Fruit fly (Drosophila melanogaster) whole organism, wandering third instar larva: ENCODE data around the gene CG2964.
A peak's percentile ranks its signal among the peaks of the same experiment; 100 is the strongest.

Experiments
- CG32264 ChIP-seq: fragments of 200-800 bp; sonication (Bioruptor generic); optimal IDR thresholded peaks from 2 replicates; lab custom pipeline; 2016; ENCODE audit warnings: missing biosample characterization, missing genetic modification characterization
- CG9705 ChIP-seq: fragments of 200-800 bp; sonication (Bioruptor generic); optimal IDR thresholded peaks from 2 replicates; lab custom pipeline; 2018; ENCODE audit warnings: missing biosample characterization, mild to moderate bottlenecking, missing genetic modification characterization
- CrebA ChIP-seq: fragments of 200-800 bp; sonication (Bioruptor generic); optimal IDR thresholded peaks from 2 replicates; lab custom pipeline; 2016; ENCODE audit warnings: missing biosample characterization, mild to moderate bottlenecking, missing genetic modification characterization, borderline replicate concordance
- Dfd ChIP-seq: fragments of >200 bp; optimal IDR thresholded peaks from 2 replicates; lab custom pipeline; 2017; ENCODE audit warnings: missing biosample characterization, missing genetic modification characterization
- Dif ChIP-seq: fragments of 200-275, 200-300 bp; sonication (Bioruptor generic); optimal IDR thresholded peaks from 2 replicates; lab custom pipeline; 2018; ENCODE audit warnings: missing biosample characterization, missing genetic modification characterization; ENCODE audit not compliant: partially characterized antibody
- GATAd ChIP-seq: sonication (Bioruptor generic); optimal IDR thresholded peaks from 2 replicates; lab custom pipeline; 2016; ENCODE audit warnings: missing biosample characterization, missing genetic modification characterization
- Hnf4 ChIP-seq: fragments of 200-800 bp; sonication (Bioruptor generic); optimal IDR thresholded peaks from 2 replicates; lab custom pipeline; 2016; ENCODE audit warnings: missing biosample characterization, mild to moderate bottlenecking, missing genetic modification characterization
- Hr78 ChIP-seq: fragments of >200 bp; optimal IDR thresholded peaks from 2 replicates; lab custom pipeline; 2017; ENCODE audit warnings: missing biosample characterization, missing genetic modification characterization
- Jra ChIP-seq: sonication (Bioruptor generic); optimal IDR thresholded peaks from 2 replicates; lab custom pipeline; 2016; ENCODE audit warnings: missing biosample characterization, missing genetic modification characterization
- Mio ChIP-seq: sonication (Bioruptor generic); optimal IDR thresholded peaks from 2 replicates; lab custom pipeline; 2016; ENCODE audit warnings: missing biosample characterization, missing genetic modification characterization
- Myc ChIP-seq: fragments of >200 bp; optimal IDR thresholded peaks from 2 replicates; lab custom pipeline; 2017
- N ChIP-seq: fragments of >200 bp; optimal IDR thresholded peaks from 2 replicates; lab custom pipeline; 2018; ENCODE audit warnings: missing biosample characterization, missing external identifiers, missing genetic modification characterization
- OdsH ChIP-seq: fragments of 200-800 bp; sonication (Bioruptor generic); optimal IDR thresholded peaks from 2 replicates; lab custom pipeline; 2016; ENCODE audit warnings: missing biosample characterization, mild to moderate bottlenecking, missing genetic modification characterization
- Rel ChIP-seq, 2 experiments: fragments of 200-800 bp; sonication (Bioruptor generic) in 1 of 2; optimal IDR thresholded peaks; 2 replicates in 1 of 2; 3 replicates in 1 of 2; lab custom pipeline; 2016 to 2019; ENCODE audit warnings: mild to moderate bottlenecking in 2 of 2, missing biosample characterization in 2 of 2, missing genetic modification characterization in 2 of 2, moderate library complexity in 1 of 2
- Sp1 ChIP-seq: fragments of 200-800 bp; sonication (Bioruptor generic); optimal IDR thresholded peaks from 3 replicates; lab custom pipeline; 2019; ENCODE audit warnings: missing biosample characterization, mild to moderate bottlenecking, missing genetic modification characterization, moderate library complexity
- Vsx2 ChIP-seq: fragments of 200-300, 225-300 bp; sonication (Bioruptor generic); optimal IDR thresholded peaks from 2 replicates; lab custom pipeline; 2018; ENCODE audit warnings: missing biosample characterization, missing genetic modification characterization; ENCODE audit not compliant: partially characterized antibody
- br ChIP-seq: fragments of 200-800 bp; sonication (Bioruptor generic); optimal IDR thresholded peaks from 2 replicates; lab custom pipeline; 2016; ENCODE audit warnings: missing biosample characterization, missing genetic modification characterization
- brk ChIP-seq: fragments of 200-800 bp; sonication (Bioruptor generic); optimal IDR thresholded peaks from 2 replicates; lab custom pipeline; 2016; ENCODE audit warnings: missing biosample characterization, mild to moderate bottlenecking, missing genetic modification characterization
- dl ChIP-seq, 2 experiments: fragments of 175-275, 200-275 bp in 1 of 2; fragments of 200-275 bp in 1 of 2; sonication (Bioruptor generic); optimal IDR thresholded peaks; lab custom pipeline; 2018; ENCODE audit warnings: mild to moderate bottlenecking in 2 of 2, missing biosample characterization in 2 of 2, missing genetic modification characterization in 2 of 2, moderate library complexity in 2 of 2; ENCODE audit not compliant: partially characterized antibody in 2 of 2, insufficient read depth in 1 of 2
- dsf ChIP-seq: sonication (Bioruptor generic); optimal IDR thresholded peaks from 2 replicates; lab custom pipeline; 2016; ENCODE audit warnings: missing biosample characterization, missing genetic modification characterization, borderline replicate concordance
- ey ChIP-seq: fragments of 200-800 bp; sonication (Bioruptor generic); optimal IDR thresholded peaks from 2 replicates; lab custom pipeline; 2016; ENCODE audit warnings: missing biosample characterization, missing genetic modification characterization
- foxo ChIP-seq, 2 experiments: fragments of 200-800 bp; sonication (Bioruptor generic); optimal IDR thresholded peaks; 2 replicates in 1 of 2; 3 replicates in 1 of 2; lab custom pipeline; 2016 to 2017; ENCODE audit warnings: missing biosample characterization in 2 of 2, missing genetic modification characterization in 2 of 2
- fru ChIP-seq: fragments of 200-800 bp; sonication (Bioruptor generic); optimal IDR thresholded peaks from 3 replicates; lab custom pipeline; 2016; ENCODE audit warnings: missing biosample characterization, mild to moderate bottlenecking, missing genetic modification characterization
- jim ChIP-seq: fragments of 175-275, 200-325 bp; sonication (Bioruptor generic); optimal IDR thresholded peaks from 2 replicates; lab custom pipeline; 2016; ENCODE audit warnings: missing biosample characterization, mild to moderate bottlenecking, missing genetic modification characterization
- lola ChIP-seq: fragments of >200 bp; optimal IDR thresholded peaks from 2 replicates; lab custom pipeline; 2017; ENCODE audit warnings: missing biosample characterization, missing genetic modification characterization
- pan ChIP-seq: fragments of >200 bp; optimal IDR thresholded peaks from 2 replicates; lab custom pipeline; 2017
- psq ChIP-seq: fragments of 200-800 bp; sonication (Bioruptor generic); optimal IDR thresholded peaks from 3 replicates; lab custom pipeline; 2017; ENCODE audit warnings: missing biosample characterization, mild to moderate bottlenecking, missing genetic modification characterization, moderate library complexity
- rgr ChIP-seq: fragments of 200-800 bp; sonication (Bioruptor generic); optimal IDR thresholded peaks from 3 replicates; lab custom pipeline; 2016; ENCODE audit warnings: missing biosample characterization, mild to moderate bottlenecking, missing genetic modification characterization
- sv ChIP-seq: fragments of 200-800 bp; sonication (Bioruptor generic); optimal IDR thresholded peaks from 3 replicates; lab custom pipeline; 2016; ENCODE audit warnings: missing biosample characterization, missing genetic modification characterization
- tai ChIP-seq: sonication (Bioruptor generic); optimal IDR thresholded peaks from 2 replicates; lab custom pipeline; 2016; ENCODE audit warnings: missing biosample characterization, missing genetic modification characterization
- usp ChIP-seq: fragments of >200 bp; optimal IDR thresholded peaks from 2 replicates; lab custom pipeline; 2017; ENCODE audit warnings: missing biosample characterization, missing genetic modification characterization

CG2964 gene

DNA sequence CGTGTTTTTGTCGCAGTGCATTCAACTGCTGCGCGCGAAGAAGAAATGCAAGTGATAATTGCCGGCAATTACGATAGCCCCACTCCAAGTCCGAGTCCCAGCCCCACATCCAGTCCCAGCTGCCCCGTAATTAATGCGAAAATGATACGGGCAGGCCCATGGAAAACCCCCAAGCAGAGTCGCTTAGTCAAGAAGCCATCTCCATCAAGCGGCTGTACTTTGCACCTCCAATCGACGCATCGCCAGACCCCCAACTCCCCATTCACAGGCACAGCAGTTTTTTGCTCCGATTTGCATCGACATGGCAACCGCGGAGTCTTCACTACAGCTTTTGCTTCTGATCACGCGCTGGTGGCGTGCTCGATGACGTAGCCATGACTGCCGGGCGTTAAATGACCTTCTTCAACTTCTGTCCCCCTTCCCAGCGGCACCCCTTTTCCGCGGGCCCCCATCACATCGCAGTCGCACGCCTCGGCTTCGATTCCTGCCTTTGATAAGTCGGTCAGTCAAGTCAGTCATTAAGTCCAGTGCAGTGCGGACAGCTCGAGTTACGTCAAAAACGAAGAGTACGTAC lies 6.0 kb upstream of the CG2964 start:
- TF ChIP-seq sv = no peak
- no peak for TF ChIP-seq Myc (lab: Kevin White, UChicago)
- no peak for TF ChIP-seq Hr78
- no peak for TF ChIP-seq Mio (GFP tag; lab: Kevin White, UChicago)
- peak; percentile 77 for TF ChIP-seq Hnf4 (GFP tag; lab: Kevin White, UChicago)
- TF ChIP-seq OdsH (GFP tag; lab: Kevin White, UChicago) = no peak
- TF ChIP-seq fru (GFP tag; lab: Kevin White, UChicago) = no peak
- no peak for TF ChIP-seq lola
- TF ChIP-seq Dif = no peak
- TF ChIP-seq dl (GFP tag; optimal IDR thresholded peaks at IDR 0.05; lab: Kevin White, UChicago; ENCODE audit: insufficient read depth in 1 of 2, partially characterized antibody in 2 of 2) = no peak
- no peak for TF ChIP-seq br (GFP tag; lab: Kevin White, UChicago)
- no peak for TF ChIP-seq psq (GFP tag; lab: Kevin White, UChicago)
- TF ChIP-seq Rel (GFP tag; optimal IDR thresholded peaks at IDR 0.05; lab: Kevin White, UChicago) = no peak
- peak; percentile 86 for TF ChIP-seq Rel (tag; optimal IDR thresholded peaks at IDR 0.05; lab: Kevin White, UChicago)

- TF ChIP-seq ey (GFP tag; lab: Kevin White, UChicago) (no peak), Vsx2 (GFP tag; lab: Kevin White, UChicago) (no peak)
These were observed 4.6 kb upstream of the CG2964 start for dm6 chr2L:2807597-2807996.

dm6 chr2L:2808038-2808699 lies 4.1 kb upstream of the CG2964 start:
- TF ChIP-seq CrebA (GFP tag; lab: Kevin White, UChicago) (peak; percentile 3), jim (no peak), Sp1 (peak; percentile 12), br (GFP tag; lab: Kevin White, UChicago) (peak; percentile 1)

- peak; percentile 13 for TF ChIP-seq CrebA (GFP tag; lab: Kevin White, UChicago)
- TF ChIP-seq Dif = no peak
- no peak for TF ChIP-seq CG9705 (GFP tag; lab: Kevin White, UChicago)
- no peak for TF ChIP-seq Rel (GFP tag; optimal IDR thresholded peaks at IDR 0.05; lab: Kevin White, UChicago)
- peak; percentile 77 for TF ChIP-seq Rel (tag; optimal IDR thresholded peaks at IDR 0.05; lab: Kevin White, UChicago)
These were observed 1.4 kb upstream of the CG2964 start for dm6 chr2L:2810831-2811230.

dm6 chr2L:2815673-2816072 lies 3.4 kb downstream of the CG2964 start, which contains the start of gene G6P:
G6P (minus strand) TSS chr2L:2815760.
- no peak for TF ChIP-seq Dfd (GFP tag; lab: Kevin White, UChicago)
- no peak for TF ChIP-seq N (GFP tag; lab: Kevin White, UChicago)
- TF ChIP-seq Hnf4 (GFP tag; lab: Kevin White, UChicago) = no peak
- TF ChIP-seq jim = no peak
- TF ChIP-seq fru (GFP tag; lab: Kevin White, UChicago) = no peak
- TF ChIP-seq CG32264 (GFP tag; lab: Kevin White, UChicago) = no peak
- no peak for TF ChIP-seq lola
- TF ChIP-seq Rel (GFP tag; optimal IDR thresholded peaks at IDR 0.05; lab: Kevin White, UChicago) = no peak
- no peak for TF ChIP-seq Rel (tag; optimal IDR thresholded peaks at IDR 0.05; lab: Kevin White, UChicago)
- no peak for TF ChIP-seq CrebA (GFP tag; lab: Kevin White, UChicago)
- TF ChIP-seq foxo (GFP tag; optimal IDR thresholded peaks at IDR 0.05; lab: Kevin White, UChicago) = no peak
- no peak for TF ChIP-seq rgr (GFP tag; lab: Kevin White, UChicago)
- TF ChIP-seq brk = no peak
- TF ChIP-seq pan (lab: Kevin White, UChicago) = no peak
- no peak for TF ChIP-seq Hr78
- TF ChIP-seq, all 38 proteins: peak for 0

DNA sequence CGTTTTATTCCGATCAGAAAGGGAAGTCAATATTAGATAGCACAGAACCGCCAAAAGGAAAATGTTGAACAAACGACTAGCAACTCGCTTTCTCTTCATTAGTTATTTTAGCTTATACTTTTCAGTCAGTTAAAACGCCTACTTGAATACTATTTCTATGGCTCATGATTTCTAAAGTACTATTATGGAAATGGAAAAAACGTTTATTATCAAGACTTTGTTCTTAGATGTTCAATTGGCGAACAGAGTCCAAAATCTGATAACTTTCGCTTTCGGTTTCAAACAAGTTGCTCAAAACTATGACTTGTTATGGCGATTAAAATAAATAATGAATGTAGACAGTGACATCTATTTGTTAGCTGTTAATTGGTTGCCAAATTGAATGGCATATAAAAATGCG lies 13.2 kb downstream of the CG2964 start, which contains the start of gene CG3123:
Gene CG3123, minus strand, starts transcription at position 101 of the 400 bp plus-strand sequence.
- no peak for TF ChIP-seq br (GFP tag; lab: Kevin White, UChicago)
- no peak for TF ChIP-seq lola
- no peak for TF ChIP-seq dsf (GFP tag; lab: Kevin White, UChicago)
- TF ChIP-seq CG32264 (GFP tag; lab: Kevin White, UChicago) = no peak
- no peak for TF ChIP-seq ey (GFP tag; lab: Kevin White, UChicago)
- no peak for TF ChIP-seq tai (GFP tag; lab: Kevin White, UChicago)
- no peak for TF ChIP-seq Vsx2 (GFP tag; lab: Kevin White, UChicago)
- no peak for TF ChIP-seq CG9705 (GFP tag; lab: Kevin White, UChicago)
- no peak for TF ChIP-seq pan (lab: Kevin White, UChicago)
- TF ChIP-seq Sp1 = no peak
- no peak for TF ChIP-seq Dfd (GFP tag; lab: Kevin White, UChicago)
- TF ChIP-seq psq (GFP tag; lab: Kevin White, UChicago) = no peak
- TF ChIP-seq Jra (GFP tag; lab: Kevin White, UChicago) = no peak
- no peak for TF ChIP-seq GATAd (GFP tag; lab: Kevin White, UChicago)
- TF ChIP-seq Mio (GFP tag; lab: Kevin White, UChicago) = no peak
- TF ChIP-seq dl (GFP tag; optimal IDR thresholded peaks at IDR 0.05; lab: Kevin White, UChicago; ENCODE audit: insufficient read depth in 1 of 2, partially characterized antibody in 2 of 2) = no peak
- TF ChIP-seq usp (GFP tag; lab: Kevin White, UChicago) = no peak
- TF ChIP-seq sv = no peak
- TF ChIP-seq Hnf4 (GFP tag; lab: Kevin White, UChicago) = no peak
